Worm (Caenorhabditis elegans): ENCODE data around the gene nspc-16.

DNA sequence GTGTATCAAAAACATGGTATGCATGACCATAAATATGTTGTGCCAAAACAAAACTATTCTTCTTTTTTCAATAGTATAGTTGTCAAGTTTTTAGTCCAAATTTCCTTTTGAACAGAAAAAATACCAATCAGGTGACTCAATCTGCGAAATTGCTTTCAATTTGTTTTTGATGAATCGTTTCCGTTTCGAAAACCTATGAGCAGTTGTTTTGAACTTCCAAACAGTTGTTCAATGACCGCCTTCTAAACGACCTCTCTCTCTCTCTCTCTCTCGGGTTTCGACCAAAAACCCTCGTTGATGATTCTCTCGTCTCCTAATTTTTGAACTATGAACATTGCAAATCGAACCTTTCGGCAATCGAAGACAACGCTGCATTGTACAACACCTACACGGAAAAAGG, 42.7 kb downstream of the nspc-16 start:
- no peak for TF ChIP-seq snpc-4 (tag; optimal IDR thresholded peaks at IDR 0.05)
- TF ChIP-seq fos-1 (tag; optimal IDR thresholded peaks at IDR 0.05), result no peak
- no peak for TF ChIP-seq ztf-11 (tag; optimal IDR thresholded peaks at IDR 0.05)
